Worm (Caenorhabditis elegans) whole organism, young adult: ENCODE measurements around the gene igeg-2.

Experiments used
- C06A6.2 ChIP-seq: fragments of 200-800 bp; sonication (Bioruptor generic); conservative IDR thresholded peaks from 2 replicates; pipeline ENCODE4 v1.3.6; 2022; ENCODE audit warnings: missing genetic modification characterization, missing compliant biosample characterization
- F57A8.1 ChIP-seq: fragments of 200-800 bp; sonication (Bioruptor generic); optimal IDR thresholded peaks from 2 replicates; lab custom pipeline; 2018; ENCODE audit warnings: mild to moderate bottlenecking, missing genetic modification characterization, moderate library complexity, missing compliant biosample characterization
- attf-6 ChIP-seq: fragments of 200-800 bp; sonication (Bioruptor generic); IDR thresholded peaks from 2 replicates; pipeline ENCODE4 v1.3.6; 2022; ENCODE audit warnings: missing genetic modification reagents, missing genetic modification characterization, missing compliant biosample characterization
- cebp-2 ChIP-seq: fragments of 200-800 bp; sonication (Bioruptor generic); IDR thresholded peaks from 2 replicates; pipeline ENCODE4 v1.3.6; 2022; ENCODE audit warnings: missing genetic modification characterization, missing compliant biosample characterization
- ztf-6 ChIP-seq: fragments of 200-800 bp; sonication (Bioruptor generic); IDR thresholded peaks from 2 replicates; pipeline ENCODE4 v1.3.6; 2022; ENCODE audit warnings: missing genetic modification reagents, missing genetic modification characterization, missing compliant biosample characterization

DNA sequence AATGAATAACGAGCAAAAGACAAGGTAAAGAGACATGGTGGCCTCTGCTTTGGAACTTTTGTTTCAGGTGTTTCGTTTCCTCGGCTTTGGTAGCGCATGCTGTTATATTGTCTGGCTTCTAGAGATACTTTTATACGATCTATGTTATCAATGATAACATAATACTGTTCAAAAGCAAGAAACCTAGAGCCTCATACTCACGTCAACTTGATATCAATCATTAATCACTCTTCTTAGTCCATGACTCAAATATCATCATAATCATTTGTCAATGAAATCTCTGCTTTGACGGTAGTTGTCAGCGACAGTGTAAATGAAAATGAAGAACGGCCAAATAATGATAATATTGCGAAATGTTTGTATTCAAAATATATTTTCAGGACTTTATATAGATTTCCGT, 3.8 kb upstream of the igeg-2 start:
- TF ChIP-seq ztf-6 (GFP tag; lab: Robert Waterston, UW) = no peak
- no peak for TF ChIP-seq attf-6 (GFP tag; lab: Robert Waterston, UW)
- TF ChIP-seq C06A6.2 (GFP tag; lab: Robert Waterston, UW) = no peak
- TF ChIP-seq cebp-2 (GFP tag; lab: Robert Waterston, UW) = no peak
- no peak for TF ChIP-seq F57A8.1
